Fruit fly (Drosophila melanogaster): ENCODE results near the gene CG32202.

DNA sequence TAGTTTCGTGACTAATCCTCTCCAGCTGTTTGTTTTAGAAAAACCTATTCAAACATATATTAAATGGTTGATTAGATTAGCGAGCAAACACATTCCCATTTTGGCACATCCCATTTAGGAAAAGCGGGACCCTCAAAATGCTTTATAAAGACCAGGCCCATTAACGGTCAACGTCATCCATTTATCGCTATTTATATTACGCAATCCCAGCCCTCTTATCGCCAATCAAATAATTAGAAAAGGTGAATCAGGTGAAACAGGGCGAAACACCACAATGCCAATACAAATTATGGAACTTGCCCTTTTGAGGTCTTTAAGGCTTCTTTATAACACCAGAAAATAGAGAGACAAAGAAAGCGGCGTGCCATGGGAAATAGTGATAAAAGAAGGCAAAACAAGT, 43.9 kb upstream of the CG32202 start:
- TF ChIP-seq achi (GFP tag; optimal IDR thresholded peaks at IDR 0.05) (no peak), cyc (GFP tag; optimal IDR thresholded peaks at IDR 0.05) (no peak), net (GFP tag; optimal IDR thresholded peaks at IDR 0.05) (no peak)

All from whole organism, prepupa.